Worm (Caenorhabditis elegans): Measurements from ENCODE around the gene faah-4.

Gene faah-4

ce11 chrIII:11933539-11933938, 23.9 kb upstream of the faah-4 start, which contains the start of gene dolk-1:
Gene dolk-1, minus strand, starts transcription at chrIII:11933639.
- TF ChIP-seq sma-3 (GFP tag; optimal IDR thresholded peaks at IDR 0.05) (no peak), ceh-82 (tag; optimal IDR thresholded peaks at IDR 0.05) (no peak), nhr-77 (tag; optimal IDR thresholded peaks at IDR 0.05) (no peak), F13H6.1 (tag; optimal IDR thresholded peaks at IDR 0.05) (no peak), mbf-1 (tag; optimal IDR thresholded peaks at IDR 0.05) (no peak)

- TF ChIP-seq peb-1 (tag; optimal IDR thresholded peaks at IDR 0.05) (no peak), C34F6.9 (tag; optimal IDR thresholded peaks at IDR 0.05) (no peak), nhr-77 (tag; optimal IDR thresholded peaks at IDR 0.05) (no peak), nhr-21 (tag; optimal IDR thresholded peaks at IDR 0.05) (no peak), dmd-4 (tag; optimal IDR thresholded peaks at IDR 0.05) (no peak)
These were observed 22.3 kb upstream of the faah-4 start for ce11 chrIII:11931960-11932359.

- TF ChIP-seq ztf-4 (tag; optimal IDR thresholded peaks at IDR 0.05) = no peak
- no peak for TF ChIP-seq ztf-1 (GFP tag; conservative IDR thresholded peaks at IDR 0.05)
- no peak for TF ChIP-seq nhr-10 (tag; optimal IDR thresholded peaks at IDR 0.05)
- no peak for TF ChIP-seq sma-9 (GFP tag; optimal IDR thresholded peaks at IDR 0.05)
- TF ChIP-seq sma-9 (tag; optimal IDR thresholded peaks at IDR 0.05) = no peak
- no peak for TF ChIP-seq ama-1 (optimal IDR thresholded peaks at IDR 0.05)
- TF ChIP-seq nhr-25 (tag; optimal IDR thresholded peaks at IDR 0.05) = no peak
- no peak for TF ChIP-seq unc-62 (GFP tag; optimal IDR thresholded peaks at IDR 0.05)
- no peak for TF ChIP-seq lsy-2 (tag; optimal IDR thresholded peaks at IDR 0.05)
- TF ChIP-seq snpc-4 (tag; optimal IDR thresholded peaks at IDR 0.05) = no peak
- TF ChIP-seq peb-1 (tag; optimal IDR thresholded peaks at IDR 0.05) = no peak
- TF ChIP-seq nhr-6 (tag; optimal IDR thresholded peaks at IDR 0.05) = no peak
- no peak for TF ChIP-seq nhr-12 (tag; optimal IDR thresholded peaks at IDR 0.05)
These were observed 21.2 kb upstream of the faah-4 start for ce11 chrIII:11930899-11931298.

- TF ChIP-seq crh-2 (tag; optimal IDR thresholded peaks at IDR 0.05) (no peak), ztf-1 (GFP tag; conservative IDR thresholded peaks at IDR 0.05) (no peak), nhr-6 (tag; optimal IDR thresholded peaks at IDR 0.05) (no peak), lin-39 (tag; optimal IDR thresholded peaks at IDR 0.05) (no peak), nhr-129 (tag; optimal IDR thresholded peaks at IDR 0.05) (no peak), nhr-12 (tag; optimal IDR thresholded peaks at IDR 0.05) (no peak), Y55F3AM.14 (GFP tag; optimal IDR thresholded peaks at IDR 0.05) (no peak), nhr-77 (tag; optimal IDR thresholded peaks at IDR 0.05) (no peak), nhr-11 (tag; optimal IDR thresholded peaks at IDR 0.05) (no peak), lin-13 (GFP tag; optimal IDR thresholded peaks at IDR 0.05) (no peak), zag-1 (tag; optimal IDR thresholded peaks at IDR 0.05) (no peak), unc-55 (GFP tag; optimal IDR thresholded peaks at IDR 0.05) (no peak), nhr-10 (tag; optimal IDR thresholded peaks at IDR 0.05) (no peak)
These were observed 13.9 kb upstream of the faah-4 start, which contains the start of gene nft-1 for ce11 chrIII:11923586-11923985. Gene nft-1, plus strand, starts transcription at chrIII:11923886.

- TF ChIP-seq gmeb-1 (tag; optimal IDR thresholded peaks at IDR 0.05) = peak; percentile 11
- no peak for TF ChIP-seq elt-1 (tag; optimal IDR thresholded peaks at IDR 0.05)
- TF ChIP-seq unc-62 (GFP tag; optimal IDR thresholded peaks at IDR 0.05) = no peak
- no peak for TF ChIP-seq elt-3 (tag; optimal IDR thresholded peaks at IDR 0.05)
- TF ChIP-seq unc-55 (GFP tag; optimal IDR thresholded peaks at IDR 0.05) = peak; percentile 3
- TF ChIP-seq C34F6.9 (tag; optimal IDR thresholded peaks at IDR 0.05) = no peak
- TF ChIP-seq ceh-16 (tag; optimal IDR thresholded peaks at IDR 0.05) = no peak
- no peak for TF ChIP-seq ZK546.5 (tag; optimal IDR thresholded peaks at IDR 0.05)
- peak; percentile 1 for TF ChIP-seq sma-3 (GFP tag; optimal IDR thresholded peaks at IDR 0.05)
- TF ChIP-seq ama-1 (optimal IDR thresholded peaks at IDR 0.05) = peak; percentile 39
- no peak for TF ChIP-seq snpc-4 (tag; optimal IDR thresholded peaks at IDR 0.05)
- TF ChIP-seq ztf-1 (GFP tag; conservative IDR thresholded peaks at IDR 0.05) = 0 out of 2 replicates have a peak, but pooled peaks have one; percentile 27
- TF ChIP-seq nhr-12 (tag; optimal IDR thresholded peaks at IDR 0.05) = no peak
- peak; percentile 33 for TF ChIP-seq nhr-129 (tag; optimal IDR thresholded peaks at IDR 0.05)
- no peak for TF ChIP-seq alr-1 (tag; optimal IDR thresholded peaks at IDR 0.05)
- peak; percentile 31 for TF ChIP-seq Y55F3AM.14 (GFP tag; optimal IDR thresholded peaks at IDR 0.05)
- no peak for TF ChIP-seq nhr-77 (tag; optimal IDR thresholded peaks at IDR 0.05)
- TF ChIP-seq lsy-2 (tag; optimal IDR thresholded peaks at IDR 0.05) = peak in 1 of 2 experiments; percentile 57
- no peak for TF ChIP-seq skn-1 (tag; optimal IDR thresholded peaks at IDR 0.05)
- TF ChIP-seq fos-1 (tag; optimal IDR thresholded peaks at IDR 0.05) = no peak
- TF ChIP-seq ceh-82 (tag; optimal IDR thresholded peaks at IDR 0.05) = no peak
- no peak for TF ChIP-seq unc-39 (tag; optimal IDR thresholded peaks at IDR 0.05)
- TF ChIP-seq egl-27 (tag; optimal IDR thresholded peaks at IDR 0.05) = no peak
- no peak for TF ChIP-seq crh-2 (tag; optimal IDR thresholded peaks at IDR 0.05)
- peak; percentile 7 for TF ChIP-seq mab-5 (tag; optimal IDR thresholded peaks at IDR 0.05)
- TF ChIP-seq nhr-6 (tag; optimal IDR thresholded peaks at IDR 0.05) = no peak
- TF ChIP-seq peb-1 (tag; optimal IDR thresholded peaks at IDR 0.05) = no peak
- no peak for TF ChIP-seq nhr-25 (tag; optimal IDR thresholded peaks at IDR 0.05)
- TF ChIP-seq nhr-21 (tag; optimal IDR thresholded peaks at IDR 0.05) = peak; percentile 26
- TF ChIP-seq nhr-23 (tag; optimal IDR thresholded peaks at IDR 0.05) = no peak
- peak; percentile 31 for TF ChIP-seq lin-13 (GFP tag; optimal IDR thresholded peaks at IDR 0.05)
- no peak for TF ChIP-seq nhr-11 (tag; optimal IDR thresholded peaks at IDR 0.05)
- no peak for TF ChIP-seq blmp-1 (tag; optimal IDR thresholded peaks at IDR 0.05; ENCODE audit: insufficient read depth)
These were observed 12.0 kb upstream of the faah-4 start, which contains the start of gene Y56A3A.22 for ce11 chrIII:11921658-11922098. Gene Y56A3A.22, plus strand, starts transcription at chrIII:11921692.

All from whole organism, L2 larva.